Worm (Caenorhabditis elegans) whole organism, late embryonic: ENCODE results near the gene bud-13.

Source experiments
- K02D7.2 ChIP-seq: sonication (generic microtip); optimal IDR thresholded peaks from 2 replicates; lab custom pipeline; 2017; ENCODE audit warnings: mild to moderate bottlenecking, missing genetic modification characterization, missing compliant biosample characterization
- K09A11.1 ChIP-seq: sonication (generic microtip); optimal IDR thresholded peaks from 2 replicates; lab custom pipeline; 2017; ENCODE audit warnings: antibody characterized with exemption, mild to moderate bottlenecking, missing genetic modification characterization, missing compliant biosample characterization; ENCODE audit not compliant: insufficient read depth
- T23F11.4 ChIP-seq: fragments of 200-800 bp; sonication (Bioruptor generic); optimal IDR thresholded peaks from 2 replicates; lab custom pipeline; 2018; ENCODE audit warnings: mild to moderate bottlenecking, missing genetic modification characterization, missing compliant biosample characterization
- Y22D7AL.16 ChIP-seq: sonication (generic microtip); optimal IDR thresholded peaks from 2 replicates; lab custom pipeline; 2016; ENCODE audit warnings: missing genetic modification characterization, missing compliant biosample characterization
- ahr-1 ChIP-seq: sonication (generic microtip); optimal IDR thresholded peaks from 2 replicates; lab custom pipeline; 2016; ENCODE audit warnings: missing genetic modification characterization, missing compliant biosample characterization
- ceh-14 ChIP-seq: sonication (generic microtip); optimal IDR thresholded peaks from 2 replicates; lab custom pipeline; 2016; ENCODE audit warnings: missing genotype, missing genetic modification characterization, missing compliant biosample characterization
- ceh-18 ChIP-seq: sonication (generic microtip); optimal IDR thresholded peaks from 2 replicates; lab custom pipeline; 2016; ENCODE audit warnings: missing genetic modification characterization, missing compliant biosample characterization
- ceh-19 ChIP-seq: fragments of 200-800 bp; sonication (Bioruptor generic); optimal IDR thresholded peaks from 2 replicates; lab custom pipeline; 2018; ENCODE audit warnings: mild to moderate bottlenecking, missing genetic modification characterization, missing compliant biosample characterization
- ceh-2 ChIP-seq: sonication (generic microtip); optimal IDR thresholded peaks from 2 replicates; lab custom pipeline; 2016; ENCODE audit warnings: missing genotype, missing genetic modification characterization, missing compliant biosample characterization
- ceh-22 ChIP-seq: sonication (generic microtip); optimal IDR thresholded peaks from 2 replicates; lab custom pipeline; 2017; ENCODE audit warnings: missing biosample characterization, missing genetic modification characterization
- ceh-24 ChIP-seq: sonication (generic microtip); optimal IDR thresholded peaks from 2 replicates; lab custom pipeline; 2016; ENCODE audit warnings: mild to moderate bottlenecking, missing genetic modification characterization, missing compliant biosample characterization
- ceh-30 ChIP-seq: fragments of 150-350 bp; optimal IDR thresholded peaks from 2 replicates; lab custom pipeline; 2014; ENCODE audit warnings: missing biosample characterization, missing genetic modification characterization
- ceh-31 ChIP-seq: sonication (generic microtip); optimal IDR thresholded peaks from 2 replicates; lab custom pipeline; 2016; ENCODE audit warnings: missing genetic modification characterization, missing compliant biosample characterization
- ceh-34 ChIP-seq: sonication (generic microtip); optimal IDR thresholded peaks from 2 replicates; lab custom pipeline; 2016; ENCODE audit warnings: mild to moderate bottlenecking, missing genetic modification characterization, missing compliant biosample characterization
- ceh-48 ChIP-seq: sonication (generic microtip); optimal IDR thresholded peaks from 2 replicates; lab custom pipeline; 2016; ENCODE audit warnings: missing genetic modification characterization, inconsistent platforms, missing compliant biosample characterization
- che-1 ChIP-seq: sonication (generic microtip); optimal IDR thresholded peaks from 2 replicates; lab custom pipeline; 2016; ENCODE audit warnings: mild to moderate bottlenecking, missing genetic modification characterization, missing compliant biosample characterization
- dmd-4 ChIP-seq: sonication (generic microtip); optimal IDR thresholded peaks from 2 replicates; lab custom pipeline; 2016; ENCODE audit warnings: borderline replicate concordance, missing genetic modification characterization, missing compliant biosample characterization
- dve-1 ChIP-seq: sonication (generic microtip); optimal IDR thresholded peaks from 2 replicates; lab custom pipeline; 2017; ENCODE audit warnings: antibody characterized with exemption, mild to moderate bottlenecking, missing genetic modification characterization, missing compliant biosample characterization
- elt-2 ChIP-seq: sonication (generic microtip); optimal IDR thresholded peaks from 2 replicates; lab custom pipeline; 2016; ENCODE audit warnings: missing genetic modification reagents, missing genetic modification characterization, missing compliant biosample characterization
- elt-4 ChIP-seq: sonication (generic microtip); optimal IDR thresholded peaks from 2 replicates; lab custom pipeline; 2016; ENCODE audit warnings: missing genetic modification characterization, missing compliant biosample characterization
- ets-4 ChIP-seq: sonication (generic microtip); optimal IDR thresholded peaks from 2 replicates; lab custom pipeline; 2016; ENCODE audit warnings: missing genetic modification characterization, missing compliant biosample characterization
- fax-1 ChIP-seq: sonication (generic microtip); optimal IDR thresholded peaks from 2 replicates; lab custom pipeline; 2016; ENCODE audit warnings: missing genotype, missing genetic modification characterization, missing compliant biosample characterization
- gmeb-2 ChIP-seq: sonication (generic microtip); optimal IDR thresholded peaks from 2 replicates; lab custom pipeline; 2016; ENCODE audit warnings: missing genetic modification characterization, inconsistent platforms, missing compliant biosample characterization
- hlh-13 ChIP-seq: fragments of 200-800 bp; sonication (Bioruptor generic); optimal IDR thresholded peaks from 2 replicates; lab custom pipeline; 2018; ENCODE audit warnings: mild to moderate bottlenecking, missing genetic modification characterization, missing compliant biosample characterization
- hlh-6 ChIP-seq: sonication (generic microtip); optimal IDR thresholded peaks from 2 replicates; lab custom pipeline; 2016; ENCODE audit warnings: missing genotype, missing genetic modification characterization, missing compliant biosample characterization
- hlh-8 ChIP-seq: sonication (generic microtip); optimal IDR thresholded peaks from 2 replicates; lab custom pipeline; 2016; ENCODE audit warnings: missing genotype, missing genetic modification characterization, missing compliant biosample characterization
- madf-2 ChIP-seq: sonication (generic microtip); optimal IDR thresholded peaks from 2 replicates; lab custom pipeline; 2017; ENCODE audit warnings: missing genetic modification characterization, missing compliant biosample characterization
- mec-3 ChIP-seq: sonication (generic microtip); optimal IDR thresholded peaks from 2 replicates; lab custom pipeline; 2016; ENCODE audit warnings: borderline replicate concordance, missing genetic modification characterization, missing compliant biosample characterization
- nfya-1 ChIP-seq: sonication (generic microtip); optimal IDR thresholded peaks from 2 replicates; lab custom pipeline; 2017; ENCODE audit warnings: missing genetic modification characterization, mild to moderate bottlenecking, missing compliant biosample characterization, antibody characterized with exemption, moderate library complexity
- nhr-11 ChIP-seq: fragments of 150-350 bp; optimal IDR thresholded peaks from 2 replicates; lab custom pipeline; 2014; ENCODE audit warnings: missing biosample characterization, missing genetic modification characterization
- nhr-232 ChIP-seq: sonication (generic microtip); optimal IDR thresholded peaks from 2 replicates; lab custom pipeline; 2016; ENCODE audit warnings: missing genetic modification characterization, missing compliant biosample characterization
- pax-1 ChIP-seq: fragments of 150-350 bp; optimal IDR thresholded peaks from 2 replicates; lab custom pipeline; 2014; ENCODE audit warnings: missing biosample characterization, missing genetic modification characterization
- pqm-1 ChIP-seq: sonication (generic microtip); optimal IDR thresholded peaks from 2 replicates; lab custom pipeline; 2016; ENCODE audit warnings: missing genetic modification characterization, missing compliant biosample characterization
- pros-1 ChIP-seq: fragments of 150-350 bp; optimal IDR thresholded peaks from 2 replicates; lab custom pipeline; 2014; ENCODE audit warnings: missing biosample characterization, missing genetic modification reagents, missing genetic modification characterization
- sdc-2 ChIP-seq: sonication (generic microtip); optimal IDR thresholded peaks from 2 replicates; lab custom pipeline; 2016; ENCODE audit warnings: missing genotype, missing genetic modification characterization, missing compliant biosample characterization
- sox-2 ChIP-seq: fragments of 200-800 bp; sonication (Bioruptor generic); IDR thresholded peaks from 2 replicates; pipeline ENCODE4 v1.3.6; 2022; ENCODE audit warnings: missing genetic modification reagents, missing genetic modification characterization, missing compliant biosample characterization
- syd-9 ChIP-seq: sonication (generic microtip); optimal IDR thresholded peaks from 2 replicates; lab custom pipeline; 2016; ENCODE audit warnings: mild to moderate bottlenecking, missing genetic modification characterization, moderate library complexity, missing compliant biosample characterization
- tbx-2 ChIP-seq: sonication (generic microtip); optimal IDR thresholded peaks from 2 replicates; lab custom pipeline; 2016; ENCODE audit warnings: missing genetic modification characterization, missing compliant biosample characterization
- tbx-7 ChIP-seq: sonication (generic microtip); optimal IDR thresholded peaks from 2 replicates; lab custom pipeline; 2016; ENCODE audit warnings: missing genotype, missing genetic modification characterization, missing compliant biosample characterization
- ttx-3 ChIP-seq: sonication (generic microtip); optimal IDR thresholded peaks from 2 replicates; lab custom pipeline; 2016; ENCODE audit warnings: missing genetic modification reagents, missing genetic modification characterization, missing compliant biosample characterization
- unc-3 ChIP-seq, 2 experiments: fragments of 200-800 bp in 1 of 2; sonication (Bioruptor generic) in 1 of 2; sonication (generic microtip) in 1 of 2; conservative IDR thresholded peaks in 1 of 2; optimal IDR thresholded peaks in 1 of 2; 2 replicates each; pipeline versions ENCODE4 v1.3.6 to Lab custom; 2016 to 2022; ENCODE audit warnings: missing compliant biosample characterization in 2 of 2, missing genetic modification characterization in 2 of 2, missing genetic modification reagents in 1 of 2
- unc-42 ChIP-seq: sonication (generic microtip); optimal IDR thresholded peaks from 2 replicates; lab custom pipeline; 2016; ENCODE audit warnings: missing genotype, missing genetic modification characterization, missing compliant biosample characterization
- unc-55 ChIP-seq: sonication (generic microtip); optimal IDR thresholded peaks from 2 replicates; lab custom pipeline; 2017; ENCODE audit warnings: missing biosample characterization, missing genetic modification reagents, missing genetic modification characterization

Gene bud-13

DNA sequence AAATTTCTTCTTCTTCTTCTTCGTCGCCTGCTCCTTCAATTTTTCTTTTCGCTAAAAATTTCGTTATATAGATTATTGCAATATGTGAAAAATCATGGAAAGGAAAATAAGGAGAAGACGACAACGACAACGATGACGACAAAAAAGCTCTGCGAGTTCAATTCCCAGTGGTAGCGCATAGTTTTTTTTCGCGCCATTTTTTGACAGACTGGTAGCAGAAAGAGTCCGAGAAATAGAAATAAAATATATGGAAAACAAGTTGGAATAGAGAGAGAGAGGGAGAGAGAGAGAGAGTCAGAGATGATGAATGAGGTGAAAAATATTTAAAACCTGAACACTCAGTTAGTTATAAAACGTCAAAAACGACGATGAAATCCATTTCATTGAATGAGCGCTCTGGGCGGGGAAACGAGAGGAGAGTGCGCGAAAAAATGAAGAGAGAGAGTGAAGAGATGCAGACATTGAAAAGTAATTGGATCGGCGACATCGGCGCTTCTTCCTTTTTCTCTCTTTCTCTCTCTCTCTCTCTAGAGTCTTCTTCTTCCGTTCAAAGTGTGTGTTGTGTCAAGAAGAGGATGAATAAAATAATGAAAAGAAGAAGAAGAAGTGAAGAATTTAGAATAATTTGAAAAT lies 14.4 kb upstream of the bud-13 start, which contains the start of gene pde-2:
Gene pde-2 (minus strand): TSS at position 51 of the 633 bp plus-strand sequence.
- TF ChIP-seq gmeb-2 (no peak), ceh-18 (tag; lab: Kevin White, UChicago) (no peak), pqm-1 (tag; lab: Kevin White, UChicago) (no peak), K09A11.1 (tag; lab: Kevin White, UChicago) (no peak), ceh-24 (tag; lab: Kevin White, UChicago) (no peak), ceh-34 (tag; lab: Kevin White, UChicago) (peak; percentile 75), T23F11.4 (GFP tag; lab: Kevin White, UChicago) (no peak), pros-1 (tag; lab: Kevin White, UChicago) (no peak), K02D7.2 (tag; lab: Kevin White, UChicago) (no peak), unc-3 (GFP tag; conservative IDR thresholded peaks at IDR 0.05; lab: Robert Waterston, UW) (no peak), unc-3 (tag; optimal IDR thresholded peaks at IDR 0.05; lab: Kevin White, UChicago) (no peak), sdc-2 (tag; lab: Kevin White, UChicago) (no peak), Y22D7AL.16 (no peak), tbx-7 (no peak), dmd-4 (tag; lab: Kevin White, UChicago) (no peak), pax-1 (tag; lab: Kevin White, UChicago) (no peak), elt-2 (tag; lab: Kevin White, UChicago) (no peak), hlh-13 (GFP tag; lab: Kevin White, UChicago) (no peak), ceh-19 (GFP tag; lab: Kevin White, UChicago) (peak; percentile 12), hlh-6 (no peak), ceh-22 (tag; lab: Kevin White, UChicago) (no peak), nhr-11 (tag; lab: Kevin White, UChicago) (no peak), ttx-3 (tag; lab: Kevin White, UChicago) (no peak), dve-1 (tag; lab: Kevin White, UChicago) (no peak), tbx-2 (peak; percentile 17), unc-55 (no peak), elt-4 (tag; lab: Kevin White, UChicago) (no peak), ceh-2 (tag; lab: Kevin White, UChicago) (no peak), syd-9 (tag; lab: Kevin White, UChicago) (no peak), hlh-8 (tag; lab: Kevin White, UChicago) (no peak), unc-42 (tag; lab: Kevin White, UChicago) (peak; percentile 97), fax-1 (no peak), nhr-232 (no peak), ceh-31 (peak; percentile 61), ceh-14 (tag; lab: Kevin White, UChicago) (peak; percentile 1), ets-4 (no peak), ahr-1 (tag; lab: Kevin White, UChicago) (no peak), ceh-30 (tag; lab: Kevin White, UChicago) (no peak), che-1 (tag; lab: Kevin White, UChicago) (no peak), nfya-1 (peak; percentile 21), mec-3 (tag; lab: Kevin White, UChicago) (no peak), sox-2 (GFP tag; lab: Robert Waterston, UW) (no peak), ceh-48 (tag; lab: Kevin White, UChicago) (no peak), madf-2 (no peak)
